Fruit fly (Drosophila melanogaster) whole organism, embryonic: Measurements from ENCODE around the gene CG5910.

ENCODE experiments used
- mld ChIP-seq: fragments of 200-800 bp; sonication (Bioruptor generic); IDR thresholded peaks from 3 replicates; pipeline ENCODE4 v1.3.6; 2022; ENCODE audit warnings: missing biosample characterization, missing genetic modification characterization; ENCODE audit not compliant: partially characterized antibody
- shn ChIP-seq: fragments of 200-800 bp; sonication (Bioruptor generic); optimal IDR thresholded peaks from 3 replicates; lab custom pipeline; 2016; ENCODE audit warnings: missing biosample characterization, missing genetic modification characterization

dm6 chr3L:20441632-20442469 is at the start of gene CG5910:
- TF ChIP-seq mld (GFP tag; lab: Robert Waterston, UW) (no peak), shn (GFP tag; lab: Kevin White, UChicago) (no peak)
